Worm (Caenorhabditis elegans) whole organism, young adult: ENCODE data around the gene C37C3.2.

Experiments used
- B0035.1 ChIP-seq: sonication (generic microtip); optimal IDR thresholded peaks from 2 replicates; lab custom pipeline; 2016; ENCODE audit warnings: missing genetic modification characterization, mild to moderate bottlenecking, missing compliant biosample characterization, missing genotype, missing genetic modification reagents
- B0261.1 ChIP-seq: sonication (generic microtip); optimal IDR thresholded peaks from 2 replicates; lab custom pipeline; 2016; ENCODE audit warnings: mild to moderate bottlenecking, missing genetic modification characterization, moderate library complexity, missing compliant biosample characterization
- C06A6.2 ChIP-seq: fragments of 200-800 bp; sonication (Bioruptor generic); conservative IDR thresholded peaks from 2 replicates; pipeline ENCODE4 v1.3.6; 2022; ENCODE audit warnings: missing genetic modification characterization, missing compliant biosample characterization
- C17E4.6 ChIP-seq: fragments of 200-800 bp; sonication (Bioruptor generic); IDR thresholded peaks from 2 replicates; pipeline ENCODE4 v1.3.6; 2022; ENCODE audit warnings: missing genetic modification reagents, missing genetic modification characterization, missing compliant biosample characterization
- D2030.7 ChIP-seq: fragments of 200-800 bp; sonication (Bioruptor generic); IDR thresholded peaks from 2 replicates; pipeline ENCODE4 v1.3.6; 2022; ENCODE audit warnings: missing genetic modification reagents, missing genetic modification characterization, missing compliant biosample characterization
- F39B2.1 ChIP-seq: fragments of 200-800 bp; sonication (Bioruptor generic); IDR thresholded peaks from 2 replicates; pipeline ENCODE4 v1.3.6; 2022; ENCODE audit warnings: missing genetic modification reagents, missing genetic modification characterization, missing compliant biosample characterization
- K12H6.12 ChIP-seq: fragments of 200-800 bp; sonication (Bioruptor generic); optimal IDR thresholded peaks from 2 replicates; lab custom pipeline; 2018; ENCODE audit warnings: mild to moderate bottlenecking, missing genetic modification characterization, missing compliant biosample characterization
- Y95B8A.8 ChIP-seq: fragments of 200-800 bp; sonication (Bioruptor generic); IDR thresholded peaks from 2 replicates; pipeline ENCODE4 v1.3.6; 2022; ENCODE audit warnings: missing genetic modification reagents, missing genetic modification characterization, missing compliant biosample characterization
- akir-1 ChIP-seq: fragments of 200-800 bp; sonication (Bioruptor generic); optimal IDR thresholded peaks from 2 replicates; lab custom pipeline; 2018; ENCODE audit warnings: mild to moderate bottlenecking, missing genetic modification characterization, moderate library complexity, missing compliant biosample characterization
- attf-3 ChIP-seq: fragments of 200-800 bp; sonication (Bioruptor generic); conservative IDR thresholded peaks from 2 replicates; pipeline ENCODE4 v1.3.6; 2022; ENCODE audit warnings: missing genetic modification reagents, missing genetic modification characterization, missing compliant biosample characterization
- cebp-2 ChIP-seq: fragments of 200-800 bp; sonication (Bioruptor generic); IDR thresholded peaks from 2 replicates; pipeline ENCODE4 v1.3.6; 2022; ENCODE audit warnings: missing genetic modification characterization, missing compliant biosample characterization
- egrh-3 ChIP-seq: fragments of 200-800 bp; sonication (Bioruptor generic); IDR thresholded peaks from 2 replicates; pipeline ENCODE4 v1.3.6; 2022; ENCODE audit warnings: missing genetic modification reagents, missing genetic modification characterization, missing compliant biosample characterization
- fkh-3 ChIP-seq: sonication (generic microtip); optimal IDR thresholded peaks from 2 replicates; lab custom pipeline; 2016; ENCODE audit warnings: mild to moderate bottlenecking, missing genetic modification characterization, missing compliant biosample characterization
- gei-17 ChIP-seq: fragments of 200-800 bp; sonication (Bioruptor generic); optimal IDR thresholded peaks from 2 replicates; lab custom pipeline; 2018; ENCODE audit warnings: mild to moderate bottlenecking, missing genetic modification characterization, missing compliant biosample characterization
- lin-40 ChIP-seq: sonication (generic microtip); optimal IDR thresholded peaks from 2 replicates; lab custom pipeline; 2016; ENCODE audit warnings: missing genetic modification characterization, mild to moderate bottlenecking, missing compliant biosample characterization, missing genotype, missing genetic modification reagents
- lir-1 ChIP-seq: fragments of 200-800 bp; sonication (Bioruptor generic); conservative IDR thresholded peaks from 2 replicates; pipeline ENCODE4 v1.3.6; 2022; ENCODE audit warnings: missing genetic modification reagents, missing genetic modification characterization, missing compliant biosample characterization
- madf-6 ChIP-seq: fragments of 200-800 bp; sonication (Bioruptor generic); IDR thresholded peaks from 2 replicates; pipeline ENCODE4 v1.3.6; 2022; ENCODE audit warnings: missing genetic modification reagents, missing genetic modification characterization, missing compliant biosample characterization
- madf-8 ChIP-seq: fragments of 200-800 bp; sonication (Bioruptor generic); conservative IDR thresholded peaks from 2 replicates; pipeline ENCODE4 v1.3.6; 2022; ENCODE audit warnings: missing genetic modification reagents, missing genetic modification characterization, missing compliant biosample characterization
- mcd-1 ChIP-seq: fragments of 200-800 bp; sonication (Bioruptor generic); IDR thresholded peaks from 2 replicates; pipeline ENCODE4 v1.3.6; 2022; ENCODE audit warnings: missing genetic modification reagents, missing genetic modification characterization, missing compliant biosample characterization
- nfya-2 ChIP-seq: fragments of 200-800 bp; sonication (Bioruptor generic); IDR thresholded peaks from 2 replicates; pipeline ENCODE4 v1.3.6; 2022; ENCODE audit warnings: missing genetic modification reagents, missing genetic modification characterization, missing compliant biosample characterization
- nhr-179 ChIP-seq: sonication (generic microtip); optimal IDR thresholded peaks from 2 replicates; lab custom pipeline; 2016; ENCODE audit warnings: mild to moderate bottlenecking, missing genetic modification characterization, missing compliant biosample characterization
- rcor-1 ChIP-seq: fragments of 200-800 bp; sonication (Bioruptor generic); IDR thresholded peaks from 2 replicates; pipeline ENCODE4 v1.3.6; 2022; ENCODE audit warnings: missing genetic modification reagents, missing genetic modification characterization, missing compliant biosample characterization
- rpc-1 ChIP-seq, 2 experiments: fragments of 150-350 bp in 1 of 2; sonication (generic microtip) in 1 of 2; optimal IDR thresholded peaks; 2 replicates each; lab custom pipeline; 2014 to 2018; ENCODE audit warnings: missing biosample characterization in 1 of 2, missing genetic modification characterization in 1 of 2, missing genetic modification reagents in 1 of 2, missing genotype in 1 of 2
- snpc-1.1 ChIP-seq: sonication (generic microtip); optimal IDR thresholded peaks from 2 replicates; lab custom pipeline; 2017; ENCODE audit warnings: missing genetic modification characterization, mild to moderate bottlenecking, missing compliant biosample characterization, antibody characterized with exemption, moderate library complexity, missing genotype, missing genetic modification reagents; ENCODE audit not compliant: insufficient read depth
- snpc-4 ChIP-seq, 5 experiments: fragments of 150-350 bp in 1 of 5; sonication (generic microtip) in 4 of 5; optimal IDR thresholded peaks; 2 replicates each; lab custom pipeline; 2014 to 2018; ENCODE audit warnings: missing genetic modification characterization in 5 of 5, missing biosample characterization in 3 of 5, antibody characterized with exemption in 2 of 5, mild to moderate bottlenecking in 2 of 5, missing compliant biosample characterization in 2 of 5, missing genotype in 2 of 5, moderate library complexity in 2 of 5, missing genetic modification reagents in 1 of 5
- somi-1 ChIP-seq: fragments of 200-800 bp; sonication (Bioruptor generic); optimal IDR thresholded peaks from 2 replicates; lab custom pipeline; 2018; ENCODE audit warnings: mild to moderate bottlenecking, missing genetic modification characterization, missing compliant biosample characterization
- sptf-2 ChIP-seq: fragments of 200-800 bp; sonication (Bioruptor generic); optimal IDR thresholded peaks from 2 replicates; lab custom pipeline; 2018; ENCODE audit warnings: mild to moderate bottlenecking, missing genetic modification characterization, missing compliant biosample characterization
- unc-130 ChIP-seq: sonication (generic microtip); optimal IDR thresholded peaks from 2 replicates; lab custom pipeline; 2016; ENCODE audit warnings: missing genetic modification reagents, missing genetic modification characterization, missing compliant biosample characterization
- unc-62 ChIP-seq: fragments of 150-350 bp; optimal IDR thresholded peaks from 2 replicates; lab custom pipeline; 2014; ENCODE audit warnings: missing biosample characterization, missing genetic modification reagents, missing genetic modification characterization
- zfh-2 ChIP-seq: fragments of 200-800 bp; sonication (Bioruptor generic); conservative IDR thresholded peaks from 2 replicates; pipeline ENCODE4 v1.3.6; 2022; ENCODE audit warnings: missing genetic modification reagents, missing genetic modification characterization, missing compliant biosample characterization
- ztf-22 ChIP-seq: fragments of 200-800 bp; sonication (Bioruptor generic); optimal IDR thresholded peaks from 2 replicates; lab custom pipeline; 2018; ENCODE audit warnings: mild to moderate bottlenecking, missing genetic modification characterization, moderate library complexity, missing compliant biosample characterization
- ztf-25 ChIP-seq: fragments of 200-800 bp; sonication (Bioruptor generic); IDR thresholded peaks from 2 replicates; pipeline ENCODE4 v1.3.6; 2022; ENCODE audit warnings: missing genetic modification reagents, missing genetic modification characterization, missing compliant biosample characterization

Gene C37C3.2

ce11 chrV:7901222-7901621, 45.5 kb downstream of the C37C3.2 start:
- no peak for TF ChIP-seq egrh-3 (GFP tag; lab: Robert Waterston, UW)
- TF ChIP-seq B0035.1 (tag; lab: Kevin White, UChicago): no peak
- no peak for TF ChIP-seq mcd-1
- TF ChIP-seq ztf-25 (GFP tag; lab: Robert Waterston, UW): no peak
- no peak for TF ChIP-seq snpc-4 (GFP tag; optimal IDR thresholded peaks at IDR 0.05; lab: Kevin White, UChicago)
- no peak for TF ChIP-seq snpc-4 (tag; optimal IDR thresholded peaks at IDR 0.05; lab: Kevin White, UChicago)
- no peak for TF ChIP-seq nhr-179
- TF ChIP-seq madf-8 (GFP tag; lab: Robert Waterston, UW): no peak
- no peak for TF ChIP-seq Y95B8A.8 (GFP tag; lab: Robert Waterston, UW)
- no peak for TF ChIP-seq snpc-1.1 (tag; lab: Kevin White, UChicago)
- TF ChIP-seq unc-130 (GFP tag; lab: Kevin White, UChicago): no peak
- TF ChIP-seq D2030.7 (GFP tag; lab: Robert Waterston, UW): no peak
- no peak for TF ChIP-seq sptf-2 (GFP tag; lab: Kevin White, UChicago)
- TF ChIP-seq gei-17 (GFP tag; lab: Kevin White, UChicago): no peak
- no peak for TF ChIP-seq F39B2.1 (GFP tag; lab: Robert Waterston, UW)
- TF ChIP-seq B0261.1 (tag; lab: Kevin White, UChicago): no peak
- TF ChIP-seq zfh-2 (GFP tag; lab: Robert Waterston, UW): no peak
- TF ChIP-seq lin-40 (tag; lab: Kevin White, UChicago): no peak

ce11 chrV:7904389-7904788, 48.6 kb downstream of the C37C3.2 start:
- TF ChIP-seq ztf-25 (GFP tag; lab: Robert Waterston, UW) (no peak), C17E4.6 (GFP tag; lab: Robert Waterston, UW) (no peak), rcor-1 (no peak), K12H6.12 (tag; lab: Kevin White, UChicago) (no peak), somi-1 (no peak), C06A6.2 (GFP tag; lab: Robert Waterston, UW) (no peak), akir-1 (GFP tag; lab: Kevin White, UChicago) (no peak), nfya-2 (GFP tag; lab: Robert Waterston, UW) (no peak), unc-62 (GFP tag; lab: Kevin White, UChicago) (no peak), madf-6 (GFP tag; lab: Robert Waterston, UW) (no peak), gei-17 (GFP tag; lab: Kevin White, UChicago) (no peak), cebp-2 (GFP tag; lab: Robert Waterston, UW) (no peak), lir-1 (GFP tag; lab: Robert Waterston, UW) (no peak), rpc-1 (optimal IDR thresholded peaks at IDR 0.05; lab: Kevin White, UChicago) (no peak), rpc-1 (tag; optimal IDR thresholded peaks at IDR 0.05; lab: Kevin White, UChicago) (no peak), fkh-3 (tag; lab: Kevin White, UChicago) (no peak), ztf-22 (GFP tag; lab: Kevin White, UChicago) (no peak), attf-3 (no peak)
